Worm (Caenorhabditis elegans) whole organism, L2 larva: ENCODE measurements around the gene H11E01.3.

ENCODE experiments used
- C34F6.9 ChIP-seq: fragments of 150-350 bp; optimal IDR thresholded peaks from 2 replicates; lab custom pipeline; 2014; ENCODE audit warnings: missing biosample characterization, missing genetic modification characterization
- F13H6.1 ChIP-seq: sonication (generic microtip); optimal IDR thresholded peaks from 2 replicates; lab custom pipeline; 2016; ENCODE audit warnings: missing genetic modification characterization, missing compliant biosample characterization
- alr-1 ChIP-seq: fragments of 150-350 bp; optimal IDR thresholded peaks from 2 replicates; lab custom pipeline; 2014; ENCODE audit warnings: missing biosample characterization, missing genetic modification characterization
- ama-1 ChIP-seq: fragments of 150-350 bp; optimal IDR thresholded peaks from 2 replicates; lab custom pipeline; 2018; ENCODE audit warnings: inconsistent platforms
- blmp-1 ChIP-seq: sonication (generic microtip); optimal IDR thresholded peaks from 2 replicates; lab custom pipeline; 2017; ENCODE audit warnings: missing genetic modification characterization, mild to moderate bottlenecking, missing compliant biosample characterization, antibody characterized with exemption, moderate library complexity; ENCODE audit not compliant: insufficient read depth
- ceh-16 ChIP-seq: fragments of 150-350 bp; optimal IDR thresholded peaks from 2 replicates; lab custom pipeline; 2014; ENCODE audit warnings: missing biosample characterization, missing genetic modification characterization
- crh-2 ChIP-seq: sonication (generic microtip); optimal IDR thresholded peaks from 2 replicates; lab custom pipeline; 2017; ENCODE audit warnings: missing biosample characterization, missing genetic modification characterization
- dmd-4 ChIP-seq: sonication (generic microtip); optimal IDR thresholded peaks from 2 replicates; lab custom pipeline; 2017; ENCODE audit warnings: missing biosample characterization, missing genetic modification characterization
- elt-1 ChIP-seq: fragments of 150-350 bp; optimal IDR thresholded peaks from 2 replicates; lab custom pipeline; 2014; ENCODE audit warnings: missing biosample characterization, missing genetic modification characterization
- elt-3 ChIP-seq: sonication (generic microtip); optimal IDR thresholded peaks from 2 replicates; lab custom pipeline; 2017; ENCODE audit warnings: missing biosample characterization, missing genetic modification characterization
- fos-1 ChIP-seq: fragments of 150-350 bp; optimal IDR thresholded peaks from 2 replicates; lab custom pipeline; 2014; ENCODE audit warnings: missing biosample characterization, missing genetic modification characterization
- lin-11 ChIP-seq: fragments of 150-350 bp; sonication (generic microtip); optimal IDR thresholded peaks from 2 replicates; lab custom pipeline; 2014; ENCODE audit warnings: missing biosample characterization, missing genetic modification characterization, inconsistent platforms, mixed read lengths
- lsy-2 ChIP-seq, 2 experiments: fragments of 150-350 bp in 1 of 2; sonication (generic microtip) in 1 of 2; optimal IDR thresholded peaks; 2 replicates each; lab custom pipeline; 2014 to 2017; ENCODE audit warnings: missing biosample characterization in 2 of 2, missing genetic modification characterization in 2 of 2
- mab-5 ChIP-seq: fragments of 150-350 bp; optimal IDR thresholded peaks from 2 replicates; lab custom pipeline; 2014; ENCODE audit warnings: missing biosample characterization, missing genetic modification characterization
- mbf-1 ChIP-seq: sonication (generic microtip); optimal IDR thresholded peaks from 2 replicates; lab custom pipeline; 2017; ENCODE audit warnings: missing biosample characterization, missing genetic modification characterization
- mdl-1 ChIP-seq, 2 experiments: fragments of 150-350 bp in 1 of 2; sonication (generic microtip) in 1 of 2; optimal IDR thresholded peaks; 2 replicates each; lab custom pipeline; 2017; ENCODE audit warnings: missing biosample characterization in 2 of 2, missing genetic modification characterization in 2 of 2
- nhr-10 ChIP-seq: sonication (generic microtip); optimal IDR thresholded peaks from 2 replicates; lab custom pipeline; 2017; ENCODE audit warnings: missing biosample characterization, missing genetic modification characterization
- nhr-11 ChIP-seq: fragments of 150-350 bp; optimal IDR thresholded peaks from 2 replicates; lab custom pipeline; 2014; ENCODE audit warnings: missing biosample characterization, missing genetic modification characterization
- nhr-12 ChIP-seq: fragments of 150-350 bp; optimal IDR thresholded peaks from 2 replicates; lab custom pipeline; 2014; ENCODE audit warnings: missing biosample characterization, missing genetic modification characterization
- nhr-21 ChIP-seq: fragments of 150-350 bp; optimal IDR thresholded peaks from 2 replicates; lab custom pipeline; 2014; ENCODE audit warnings: missing biosample characterization, missing genetic modification characterization
- nhr-25 ChIP-seq: fragments of 150-350 bp; sonication (generic microtip); optimal IDR thresholded peaks from 3 replicates; lab custom pipeline; 2014; ENCODE audit warnings: missing biosample characterization, missing genetic modification characterization
- nhr-6 ChIP-seq: fragments of 150-350 bp; optimal IDR thresholded peaks from 2 replicates; lab custom pipeline; 2014; ENCODE audit warnings: missing biosample characterization, missing genetic modification characterization
- nhr-77 ChIP-seq: fragments of 150-350 bp; optimal IDR thresholded peaks from 2 replicates; lab custom pipeline; 2014; ENCODE audit warnings: missing biosample characterization, missing genetic modification characterization
- peb-1 ChIP-seq: fragments of 150-350 bp; optimal IDR thresholded peaks from 2 replicates; lab custom pipeline; 2014; ENCODE audit warnings: missing biosample characterization, missing genetic modification characterization
- sma-9 ChIP-seq, 2 experiments: fragments of 150-350 bp in 1 of 2; sonication (generic microtip) in 1 of 2; optimal IDR thresholded peaks; 2 replicates each; lab custom pipeline; 2014 to 2016; ENCODE audit warnings: missing genetic modification characterization in 2 of 2, mild to moderate bottlenecking in 1 of 2, missing biosample characterization in 1 of 2, missing compliant biosample characterization in 1 of 2, missing genetic modification reagents in 1 of 2, moderate library complexity in 1 of 2
- unc-39 ChIP-seq: fragments of 150-350 bp; optimal IDR thresholded peaks from 2 replicates; lab custom pipeline; 2014; ENCODE audit warnings: missing biosample characterization, missing genetic modification characterization
- unc-55 ChIP-seq: fragments of 150-350 bp; sonication (generic microtip); optimal IDR thresholded peaks from 3 replicates; lab custom pipeline; 2014; ENCODE audit warnings: missing biosample characterization, missing genetic modification reagents, missing genetic modification characterization
- unc-62 ChIP-seq: fragments of 150-350 bp; optimal IDR thresholded peaks from 2 replicates; lab custom pipeline; 2014; ENCODE audit warnings: missing biosample characterization, missing genetic modification reagents, missing genetic modification characterization
- zag-1 ChIP-seq: fragments of 150-350 bp; optimal IDR thresholded peaks from 2 replicates; lab custom pipeline; 2014; ENCODE audit warnings: missing biosample characterization, missing genetic modification characterization
- ztf-1 ChIP-seq: fragments of 200-800 bp; sonication (Bioruptor generic); conservative IDR thresholded peaks from 2 replicates; pipeline ENCODE4 v1.3.6; 2022; ENCODE audit warnings: missing genetic modification characterization, missing compliant biosample characterization
- ztf-11 ChIP-seq: sonication (generic microtip); optimal IDR thresholded peaks from 2 replicates; lab custom pipeline; 2017; ENCODE audit warnings: missing biosample characterization, missing genetic modification characterization
- ztf-4 ChIP-seq: fragments of 150-350 bp; optimal IDR thresholded peaks from 2 replicates; lab custom pipeline; 2014; ENCODE audit warnings: missing biosample characterization, missing genetic modification characterization

Gene H11E01.3

DNA sequence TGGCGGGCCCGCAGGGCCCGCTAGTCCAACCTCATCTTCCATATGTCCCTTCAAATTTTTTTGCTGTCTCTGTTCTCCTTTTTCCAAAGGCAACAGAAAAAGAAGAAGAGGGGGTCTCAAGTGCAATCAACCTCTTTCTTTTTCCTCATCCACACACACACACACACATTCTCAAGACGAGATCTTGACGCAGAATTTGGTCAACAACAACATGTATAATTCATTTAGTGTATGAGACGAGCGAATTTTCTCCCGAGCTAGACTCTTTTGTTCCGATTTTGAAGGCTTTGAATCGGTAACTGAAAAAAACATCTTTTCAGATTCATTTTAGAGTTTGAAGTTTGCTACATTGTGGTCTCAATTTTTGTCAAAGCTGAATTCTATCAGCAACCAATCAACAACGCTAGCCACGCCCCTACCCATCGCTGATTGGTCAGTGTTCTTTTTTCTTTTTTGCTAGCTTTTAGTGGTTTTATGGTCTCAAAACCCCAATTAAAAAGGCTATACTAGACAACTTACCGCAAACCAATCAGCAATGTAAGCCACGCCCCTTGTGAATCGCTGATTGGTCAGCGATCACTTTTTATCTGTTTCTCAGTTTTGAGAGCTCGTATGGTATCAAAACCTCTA is 6.5 kb upstream of the H11E01.3 start:
- no peak for TF ChIP-seq nhr-77 (tag; lab: Kevin White, UChicago)
- TF ChIP-seq nhr-25 (tag; lab: Kevin White, UChicago): no peak
- no peak for TF ChIP-seq nhr-10 (tag; lab: Kevin White, UChicago)
- TF ChIP-seq nhr-21: no peak
- TF ChIP-seq ceh-16 (tag; lab: Kevin White, UChicago): no peak

DNA sequence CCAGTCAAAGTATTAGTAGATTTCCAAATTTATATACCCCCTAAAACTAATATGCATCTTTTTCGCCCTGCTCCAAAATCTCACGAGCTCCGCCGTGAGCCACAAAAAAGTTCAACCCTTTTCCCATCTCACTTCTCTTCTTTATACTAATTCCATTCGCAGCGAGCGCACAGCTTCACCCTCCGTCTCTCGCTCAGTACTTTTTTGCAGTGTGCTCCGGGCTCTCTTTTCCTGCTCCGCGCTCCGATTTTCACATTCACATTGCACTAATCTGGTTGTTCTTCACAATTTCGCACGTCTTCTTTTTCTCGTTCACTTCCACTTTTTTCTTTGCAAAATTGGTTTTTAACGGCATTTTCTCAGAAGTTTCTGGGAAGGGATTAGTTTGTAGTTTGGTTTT is 5.4 kb upstream of the H11E01.3 start:
- TF ChIP-seq lsy-2 (tag; optimal IDR thresholded peaks at IDR 0.05; lab: Kevin White, UChicago) (peak in 1 of 2 experiments; percentile 3), alr-1 (tag; lab: Kevin White, UChicago) (no peak)
- TF ChIP-seq, all 48 proteins: peak for 1

DNA sequence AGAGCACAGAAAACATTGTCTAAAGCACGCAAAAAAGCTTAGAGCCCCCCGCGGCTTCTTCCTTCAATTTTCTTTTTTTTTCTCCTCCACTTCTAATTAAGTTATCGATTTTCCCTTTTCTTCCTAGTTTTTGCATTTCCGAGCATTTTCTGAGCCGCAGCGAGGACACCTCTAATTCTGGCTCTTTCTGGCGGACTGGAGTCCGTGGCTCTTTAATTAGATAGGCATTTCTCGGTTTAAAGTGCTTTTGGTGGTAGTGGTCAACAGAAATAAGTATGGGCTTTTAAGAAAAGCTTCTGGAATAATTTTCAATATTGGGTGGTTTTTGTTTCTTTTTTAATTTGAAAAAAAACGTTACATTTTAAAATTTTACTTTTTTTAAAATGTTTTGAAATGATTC is 3.1 kb upstream of the H11E01.3 start:
- TF ChIP-seq C34F6.9 (tag; lab: Kevin White, UChicago): peak; percentile 17
- TF ChIP-seq ztf-4 (tag; lab: Kevin White, UChicago): no peak

DNA sequence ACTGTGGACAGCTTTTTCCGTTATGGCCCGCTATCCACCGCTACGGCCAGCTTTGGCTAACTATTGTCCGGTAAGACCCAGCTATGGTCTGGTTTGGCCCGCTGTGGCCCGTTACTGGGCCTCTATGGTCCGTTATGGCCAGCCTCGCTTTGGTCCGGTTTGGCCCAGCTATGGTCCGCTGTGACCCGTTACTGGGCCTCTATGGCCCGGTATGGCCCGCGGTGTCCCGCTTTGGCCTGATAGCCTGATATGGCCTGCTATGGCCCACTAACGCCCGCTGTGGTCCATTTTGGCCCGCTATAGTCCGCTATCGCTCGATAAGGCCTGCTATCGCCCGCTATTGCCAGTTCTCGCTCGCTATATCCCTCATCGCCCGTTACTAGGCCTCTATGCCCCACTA is 2.2 kb upstream of the H11E01.3 start:
- no peak for TF ChIP-seq elt-3 (tag; lab: Kevin White, UChicago)
- TF ChIP-seq crh-2 (tag; lab: Kevin White, UChicago): no peak
- TF ChIP-seq ztf-11 (tag; lab: Kevin White, UChicago): no peak
- no peak for TF ChIP-seq sma-9 (GFP tag; optimal IDR thresholded peaks at IDR 0.05; lab: Kevin White, UChicago)
- no peak for TF ChIP-seq sma-9 (tag; optimal IDR thresholded peaks at IDR 0.05; lab: Kevin White, UChicago)
- no peak for TF ChIP-seq elt-1
- no peak for TF ChIP-seq unc-55 (GFP tag; lab: Kevin White, UChicago)
- TF ChIP-seq ztf-4 (tag; lab: Kevin White, UChicago): no peak
- TF ChIP-seq nhr-77 (tag; lab: Kevin White, UChicago): no peak
- no peak for TF ChIP-seq peb-1
- TF ChIP-seq mbf-1 (tag; lab: Kevin White, UChicago): no peak
- TF ChIP-seq lsy-2 (tag; optimal IDR thresholded peaks at IDR 0.05; lab: Kevin White, UChicago): no peak
- TF ChIP-seq lin-11 (tag; lab: Kevin White, UChicago): no peak
- TF ChIP-seq mdl-1 (tag; optimal IDR thresholded peaks at IDR 0.05; lab: Kevin White, UChicago): no peak
- no peak for TF ChIP-seq ceh-16 (tag; lab: Kevin White, UChicago)
- TF ChIP-seq ztf-1 (GFP tag; lab: Robert Waterston, UW): no peak

DNA sequence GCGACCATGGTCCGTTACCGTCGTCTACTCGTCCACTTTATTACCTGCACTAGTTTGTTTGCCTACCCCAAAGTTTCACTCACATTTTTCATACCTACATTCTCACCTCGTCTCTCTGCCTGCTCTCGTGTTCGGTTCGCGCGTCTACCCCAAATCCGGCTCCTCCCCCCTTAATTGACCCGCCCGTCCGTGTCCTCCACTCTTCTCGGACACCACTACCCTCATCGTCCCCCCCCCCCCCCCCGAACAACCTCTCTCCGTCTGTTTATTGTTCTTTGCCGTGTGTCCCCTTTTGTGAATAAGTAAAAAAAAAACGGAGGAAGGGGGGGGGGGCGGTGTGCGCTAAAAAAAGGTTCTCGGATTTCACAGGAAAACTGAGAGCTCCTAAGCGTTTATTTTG is 1.7 kb upstream of the H11E01.3 start:
- TF ChIP-seq nhr-11 (tag; lab: Kevin White, UChicago) (no peak), alr-1 (tag; lab: Kevin White, UChicago) (no peak)

DNA sequence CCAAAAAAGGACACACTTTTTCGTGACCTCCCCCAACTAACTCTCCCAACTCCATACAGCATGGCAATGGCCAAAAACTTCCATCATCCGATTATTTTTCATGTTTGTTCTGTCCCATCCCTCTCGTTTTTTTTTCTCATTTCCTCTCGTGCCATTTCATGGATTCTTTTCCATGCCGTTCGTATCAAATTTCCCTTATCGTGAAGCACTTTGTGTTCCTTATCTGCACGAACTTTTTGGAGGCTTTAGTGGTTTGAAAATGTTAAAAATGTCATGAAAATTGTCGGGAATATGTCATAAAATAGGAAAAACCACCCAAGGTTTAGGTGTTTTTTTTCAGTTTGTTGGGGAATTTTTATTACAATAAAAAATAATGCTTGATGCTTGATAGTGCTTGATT is 997 bp upstream of the H11E01.3 start:
- TF ChIP-seq lsy-2 (tag; optimal IDR thresholded peaks at IDR 0.05; lab: Kevin White, UChicago) (no peak), fos-1 (tag; lab: Kevin White, UChicago) (peak; percentile 53), unc-39 (no peak)
- TF ChIP-seq, all 48 proteins: peak for 1

DNA sequence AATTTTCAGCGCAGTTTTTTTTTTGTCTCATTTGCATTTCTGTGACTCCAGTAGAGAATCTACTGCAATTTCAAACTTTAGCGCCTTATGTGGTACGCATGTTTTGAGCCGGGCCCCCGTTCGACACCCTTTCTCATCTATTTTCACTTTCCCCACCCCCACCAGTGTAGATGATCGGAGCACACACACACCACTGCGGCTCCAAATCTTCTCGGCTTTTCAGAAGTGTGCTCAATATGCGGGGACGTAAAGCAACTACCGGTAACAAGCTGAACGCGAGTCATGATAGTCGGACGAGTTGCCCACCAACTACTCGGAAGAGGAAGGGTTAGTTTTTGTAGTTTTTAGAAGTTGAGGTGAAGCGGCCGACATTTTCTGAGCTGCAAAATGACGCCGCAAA is 8.2 kb downstream of the H11E01.3 start:
- no peak for TF ChIP-seq mab-5 (tag; lab: Kevin White, UChicago)
- no peak for TF ChIP-seq sma-9 (GFP tag; optimal IDR thresholded peaks at IDR 0.05; lab: Kevin White, UChicago)
- TF ChIP-seq sma-9 (tag; optimal IDR thresholded peaks at IDR 0.05; lab: Kevin White, UChicago): no peak
- no peak for TF ChIP-seq nhr-25 (tag; lab: Kevin White, UChicago)
- TF ChIP-seq nhr-12: no peak
- TF ChIP-seq blmp-1 (tag; lab: Kevin White, UChicago): no peak
- no peak for TF ChIP-seq dmd-4 (tag; lab: Kevin White, UChicago)
- no peak for TF ChIP-seq unc-39
- TF ChIP-seq zag-1 (tag; lab: Kevin White, UChicago): no peak
- TF ChIP-seq fos-1 (tag; lab: Kevin White, UChicago): no peak
- TF ChIP-seq nhr-6: no peak
- no peak for TF ChIP-seq unc-62 (GFP tag; lab: Kevin White, UChicago)
- TF ChIP-seq F13H6.1 (tag; lab: Kevin White, UChicago): no peak
- no peak for TF ChIP-seq ama-1 (lab: Kevin White, UChicago)
- no peak for TF ChIP-seq ztf-4 (tag; lab: Kevin White, UChicago)
